Worm (Caenorhabditis elegans): ENCODE data around the gene srw-123.

DNA sequence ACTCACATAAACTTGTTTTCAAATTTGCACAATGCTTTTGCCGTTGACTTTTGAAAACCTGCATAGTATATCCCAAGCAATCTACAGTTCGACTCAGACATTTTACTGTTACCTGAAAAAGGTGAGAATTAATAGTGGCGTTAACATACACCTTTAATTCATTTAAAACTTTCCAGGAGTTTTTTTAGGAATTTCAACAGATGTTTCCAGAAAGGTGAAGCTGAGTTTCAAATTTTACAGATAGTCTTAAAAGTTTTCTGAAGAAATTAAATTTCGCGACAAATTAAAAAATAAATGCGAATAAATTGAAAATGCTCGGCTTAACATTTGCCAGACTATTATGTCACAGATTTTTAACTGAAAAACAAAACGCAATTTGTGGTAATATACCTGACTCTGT lies 24.6 kb upstream of the srw-123 start, which contains the start of gene srw-119:
- TF ChIP-seq flt-1 (GFP tag; IDR thresholded peaks at IDR 0.05) (no peak), cog-1 (tag; optimal IDR thresholded peaks at IDR 0.05) (no peak), med-1 (GFP tag; optimal IDR thresholded peaks at IDR 0.05; ENCODE audit: insufficient read depth) (no peak), ztf-29 (GFP tag; IDR thresholded peaks at IDR 0.05) (no peak), ref-1 (GFP tag; conservative IDR thresholded peaks at IDR 0.05) (no peak), ztf-23 (GFP tag; IDR thresholded peaks at IDR 0.05) (no peak)

Data from whole organism, midembryonic.